Fruit fly (Drosophila melanogaster): ENCODE data around the gene Sry-beta.
A peak's percentile ranks its signal among the peaks of the same experiment; 100 is the strongest.

Gene Sry-beta

dm6 chr3R:30055915-30056544, 16.5 kb downstream of the Sry-beta start, which contains the start of the genes Rpp14b and spn-A (continued):
- TF ChIP-seq Atf6 (GFP tag; IDR thresholded peaks at IDR 0.05), result peak; percentile 26; the same call in 1 of the 2 replicates
- TF ChIP-seq her (GFP tag; optimal IDR thresholded peaks at IDR 0.05), result no peak
- TF ChIP-seq dmrt11E (tag; optimal IDR thresholded peaks at IDR 0.05), result no peak
- TF ChIP-seq CG3847 (GFP tag; IDR thresholded peaks at IDR 0.05), result peak; percentile 37; the same call in 1 of the 2 replicates
- peak; percentile 28 for TF ChIP-seq CG9817 (tag; optimal IDR thresholded peaks at IDR 0.05)
- no peak for TF ChIP-seq Fer2 (tag; optimal IDR thresholded peaks at IDR 0.05)
- TF ChIP-seq klu (GFP tag; IDR thresholded peaks at IDR 0.05), result 0 out of 2 replicates have a peak, but pooled peaks have one; percentile 21
- TF ChIP-seq B-H1 (GFP tag; IDR thresholded peaks at IDR 0.05), result no peak
- no peak for TF ChIP-seq nerfin-2 (GFP tag; IDR thresholded peaks at IDR 0.05; ENCODE audit: partially characterized antibody)
- TF ChIP-seq Doc3 (GFP tag; IDR thresholded peaks at IDR 0.05; ENCODE audit: partially characterized antibody), result 0 out of 3 replicates have a peak, but pooled peaks have one; percentile 7
- TF ChIP-seq CG30020 (tag; optimal IDR thresholded peaks at IDR 0.05), result no peak
- peak; percentile 97 for TF ChIP-seq grau (tag; optimal IDR thresholded peaks at IDR 0.05)
- peak; percentile 47 for TF ChIP-seq yki (optimal IDR thresholded peaks at IDR 0.05)
- no peak for TF ChIP-seq CG8359 (GFP tag; optimal IDR thresholded peaks at IDR 0.05; ENCODE audit: borderline replicate concordance)
- TF ChIP-seq CHES-1-like (GFP tag; optimal IDR thresholded peaks at IDR 0.05), result no peak
- TF ChIP-seq dimm (GFP tag; IDR thresholded peaks at IDR 0.05), result no peak
- peak; percentile 34; the same call in 1 of the 3 replicates for TF ChIP-seq otp (GFP tag; IDR thresholded peaks at IDR 0.05)
- TF ChIP-seq CG7372 (GFP tag; IDR thresholded peaks at IDR 0.05), result no peak
- TF ChIP-seq CG34376 (GFP tag; optimal IDR thresholded peaks at IDR 0.05), result no peak
- no peak for TF ChIP-seq inv (GFP tag; IDR thresholded peaks at IDR 0.05; ENCODE audit: partially characterized antibody)
- 0 out of 3 replicates have a peak, but pooled peaks have one; percentile 16 for TF ChIP-seq ase (GFP tag; IDR thresholded peaks at IDR 0.05)
- TF ChIP-seq CG10267 (tag; optimal IDR thresholded peaks at IDR 0.05), result no peak
- no peak for TF ChIP-seq zen2 (GFP tag; IDR thresholded peaks at IDR 0.05; ENCODE audit: partially characterized antibody)
- no peak for TF ChIP-seq Nf-YB (GFP tag; optimal IDR thresholded peaks at IDR 0.05)
- peak; percentile 46 for TF ChIP-seq pzg (GFP tag; optimal IDR thresholded peaks at IDR 0.05)
- no peak for TF ChIP-seq psq (GFP tag; optimal IDR thresholded peaks at IDR 0.05)
- peak; percentile 37 for TF ChIP-seq lilli (GFP tag; optimal IDR thresholded peaks at IDR 0.05)
- TF ChIP-seq pho (GFP tag; optimal IDR thresholded peaks at IDR 0.05), result no peak
- TF ChIP-seq tna (GFP tag; IDR thresholded peaks at IDR 0.05; ENCODE audit: partially characterized antibody), result no peak
- no peak for TF ChIP-seq p53 (GFP tag; optimal IDR thresholded peaks at IDR 0.05)
- no peak for TF ChIP-seq pb (GFP tag; optimal IDR thresholded peaks at IDR 0.05)
- TF ChIP-seq unc-4 (GFP tag; IDR thresholded peaks at IDR 0.05; ENCODE audit: partially characterized antibody), result no peak
- TF ChIP-seq dpn (GFP tag; optimal IDR thresholded peaks at IDR 0.05), result no peak
- TF ChIP-seq rib (GFP tag; IDR thresholded peaks at IDR 0.05), result no peak
- TF ChIP-seq CG9932 (GFP tag; IDR thresholded peaks at IDR 0.05), result peak; percentile 71
- no peak for TF ChIP-seq Abd-B (GFP tag; optimal IDR thresholded peaks at IDR 0.05)
- no peak for TF ChIP-seq eve (GFP tag; optimal IDR thresholded peaks at IDR 0.05)
- TF ChIP-seq sisA (GFP tag; IDR thresholded peaks at IDR 0.05), result peak; percentile 25; the same call in 1 of the 2 replicates
- TF ChIP-seq CG31365 (tag; optimal IDR thresholded peaks at IDR 0.05), result no peak
- no peak for TF ChIP-seq slp2 (GFP tag; optimal IDR thresholded peaks at IDR 0.05)
- TF ChIP-seq lmd (GFP tag; IDR thresholded peaks at IDR 0.05), result peak; percentile 29; the same call in 1 of the 2 replicates
- peak; percentile 40 for TF ChIP-seq CG13775 (GFP tag; optimal IDR thresholded peaks at IDR 0.05)
- no peak for TF ChIP-seq CG10462 (GFP tag; optimal IDR thresholded peaks at IDR 0.05)
- no peak for TF ChIP-seq dysf (GFP tag; IDR thresholded peaks at IDR 0.05)
- no peak for TF ChIP-seq stwl (tag; optimal IDR thresholded peaks at IDR 0.05)
- TF ChIP-seq CG17612 (GFP tag; IDR thresholded peaks at IDR 0.05), result no peak
- TF ChIP-seq ham (GFP tag; IDR thresholded peaks at IDR 0.05), result no peak
- no peak for TF ChIP-seq abd-A (tag; optimal IDR thresholded peaks at IDR 0.05)
- TF ChIP-seq Nf-YA (GFP tag; IDR thresholded peaks at IDR 0.05), result no peak
- peak; percentile 33; the same call in 1 of the 2 replicates for TF ChIP-seq CG17328 (GFP tag; IDR thresholded peaks at IDR 0.05)

Data from whole organism, embryonic.